Worm (Caenorhabditis elegans) whole organism, late embryonic: ENCODE data around the gene Y97E10AR.8.

Experiments
- C38D4.7 ChIP-seq: fragments of 200-800 bp; sonication (Bioruptor generic); optimal IDR thresholded peaks from 2 replicates; lab custom pipeline; 2018; ENCODE audit warnings: mild to moderate bottlenecking, missing genetic modification characterization, moderate library complexity, missing compliant biosample characterization
- F13H6.1 ChIP-seq: sonication (generic microtip); optimal IDR thresholded peaks from 2 replicates; lab custom pipeline; 2016; ENCODE audit warnings: missing genetic modification characterization, missing compliant biosample characterization
- K09A11.1 ChIP-seq: sonication (generic microtip); optimal IDR thresholded peaks from 2 replicates; lab custom pipeline; 2017; ENCODE audit warnings: antibody characterized with exemption, mild to moderate bottlenecking, missing genetic modification characterization, missing compliant biosample characterization; ENCODE audit not compliant: insufficient read depth
- T23F11.4 ChIP-seq: fragments of 200-800 bp; sonication (Bioruptor generic); optimal IDR thresholded peaks from 2 replicates; lab custom pipeline; 2018; ENCODE audit warnings: mild to moderate bottlenecking, missing genetic modification characterization, missing compliant biosample characterization
- ahr-1 ChIP-seq: sonication (generic microtip); optimal IDR thresholded peaks from 2 replicates; lab custom pipeline; 2016; ENCODE audit warnings: missing genetic modification characterization, missing compliant biosample characterization
- ama-1 ChIP-seq: fragments of 150-350 bp; optimal IDR thresholded peaks from 2 replicates; lab custom pipeline; 2014
- ceh-14 ChIP-seq: sonication (generic microtip); optimal IDR thresholded peaks from 2 replicates; lab custom pipeline; 2016; ENCODE audit warnings: missing genotype, missing genetic modification characterization, missing compliant biosample characterization
- ceh-18 ChIP-seq: sonication (generic microtip); optimal IDR thresholded peaks from 2 replicates; lab custom pipeline; 2016; ENCODE audit warnings: missing genetic modification characterization, missing compliant biosample characterization
- ceh-2 ChIP-seq: sonication (generic microtip); optimal IDR thresholded peaks from 2 replicates; lab custom pipeline; 2016; ENCODE audit warnings: missing genotype, missing genetic modification characterization, missing compliant biosample characterization
- ceh-24 ChIP-seq: sonication (generic microtip); optimal IDR thresholded peaks from 2 replicates; lab custom pipeline; 2016; ENCODE audit warnings: mild to moderate bottlenecking, missing genetic modification characterization, missing compliant biosample characterization
- ceh-30 ChIP-seq: fragments of 150-350 bp; optimal IDR thresholded peaks from 2 replicates; lab custom pipeline; 2014; ENCODE audit warnings: missing biosample characterization, missing genetic modification characterization
- ceh-31 ChIP-seq: sonication (generic microtip); optimal IDR thresholded peaks from 2 replicates; lab custom pipeline; 2016; ENCODE audit warnings: missing genetic modification characterization, missing compliant biosample characterization
- ceh-45 ChIP-seq: fragments of 200-800 bp; sonication (Bioruptor generic); IDR thresholded peaks from 2 replicates; pipeline ENCODE4 v1.3.6; 2022; ENCODE audit warnings: missing genetic modification reagents, missing genetic modification characterization, missing compliant biosample characterization
- ceh-6 ChIP-seq: fragments of 200-800 bp; sonication (Bioruptor generic); optimal IDR thresholded peaks from 2 replicates; lab custom pipeline; 2018; ENCODE audit warnings: mild to moderate bottlenecking, missing genetic modification characterization, missing compliant biosample characterization
- che-1 ChIP-seq: sonication (generic microtip); optimal IDR thresholded peaks from 2 replicates; lab custom pipeline; 2016; ENCODE audit warnings: mild to moderate bottlenecking, missing genetic modification characterization, missing compliant biosample characterization
- dmd-4 ChIP-seq: sonication (generic microtip); optimal IDR thresholded peaks from 2 replicates; lab custom pipeline; 2016; ENCODE audit warnings: borderline replicate concordance, missing genetic modification characterization, missing compliant biosample characterization
- dve-1 ChIP-seq: sonication (generic microtip); optimal IDR thresholded peaks from 2 replicates; lab custom pipeline; 2017; ENCODE audit warnings: antibody characterized with exemption, mild to moderate bottlenecking, missing genetic modification characterization, missing compliant biosample characterization
- elt-4 ChIP-seq: sonication (generic microtip); optimal IDR thresholded peaks from 2 replicates; lab custom pipeline; 2016; ENCODE audit warnings: missing genetic modification characterization, missing compliant biosample characterization
- ets-4 ChIP-seq: sonication (generic microtip); optimal IDR thresholded peaks from 2 replicates; lab custom pipeline; 2016; ENCODE audit warnings: missing genetic modification characterization, missing compliant biosample characterization
- eyg-1 ChIP-seq: sonication (generic microtip); optimal IDR thresholded peaks from 2 replicates; lab custom pipeline; 2016; ENCODE audit warnings: missing genotype, missing genetic modification characterization, missing compliant biosample characterization
- fkh-10 ChIP-seq: fragments of 150-350 bp; optimal IDR thresholded peaks from 2 replicates; lab custom pipeline; 2014; ENCODE audit warnings: missing biosample characterization, missing genetic modification reagents, missing genetic modification characterization
- gmeb-2 ChIP-seq: sonication (generic microtip); optimal IDR thresholded peaks from 2 replicates; lab custom pipeline; 2016; ENCODE audit warnings: missing genetic modification characterization, inconsistent platforms, missing compliant biosample characterization
- hlh-13 ChIP-seq: fragments of 200-800 bp; sonication (Bioruptor generic); optimal IDR thresholded peaks from 2 replicates; lab custom pipeline; 2018; ENCODE audit warnings: mild to moderate bottlenecking, missing genetic modification characterization, missing compliant biosample characterization
- hlh-15 ChIP-seq: sonication (generic microtip); optimal IDR thresholded peaks from 2 replicates; lab custom pipeline; 2016; ENCODE audit warnings: missing genetic modification characterization, missing compliant biosample characterization
- hlh-30 ChIP-seq: sonication (generic microtip); optimal IDR thresholded peaks from 2 replicates; lab custom pipeline; 2017; ENCODE audit warnings: antibody characterized with exemption, missing genetic modification characterization, missing compliant biosample characterization; ENCODE audit not compliant: insufficient read depth
- lim-6 ChIP-seq: sonication (generic microtip); optimal IDR thresholded peaks from 2 replicates; lab custom pipeline; 2016; ENCODE audit warnings: missing genetic modification characterization, missing compliant biosample characterization
- lin-11 ChIP-seq: fragments of 200-800 bp; sonication (Bioruptor generic); optimal IDR thresholded peaks from 2 replicates; lab custom pipeline; 2018; ENCODE audit warnings: mild to moderate bottlenecking, missing genetic modification characterization, missing compliant biosample characterization
- mec-3 ChIP-seq: sonication (generic microtip); optimal IDR thresholded peaks from 2 replicates; lab custom pipeline; 2016; ENCODE audit warnings: borderline replicate concordance, missing genetic modification characterization, missing compliant biosample characterization
- nfya-1 ChIP-seq: sonication (generic microtip); optimal IDR thresholded peaks from 2 replicates; lab custom pipeline; 2017; ENCODE audit warnings: missing genetic modification characterization, mild to moderate bottlenecking, missing compliant biosample characterization, antibody characterized with exemption, moderate library complexity
- nhr-11 ChIP-seq: fragments of 150-350 bp; optimal IDR thresholded peaks from 2 replicates; lab custom pipeline; 2014; ENCODE audit warnings: missing biosample characterization, missing genetic modification characterization
- pag-3 ChIP-seq: sonication (generic microtip); optimal IDR thresholded peaks from 2 replicates; lab custom pipeline; 2016; ENCODE audit warnings: missing compliant biosample characterization, missing genetic modification characterization, borderline replicate concordance
- pat-9 ChIP-seq: fragments of 200-800 bp; sonication (Bioruptor generic); optimal IDR thresholded peaks from 2 replicates; lab custom pipeline; 2018; ENCODE audit warnings: mild to moderate bottlenecking, missing genetic modification characterization, moderate library complexity, missing compliant biosample characterization
- pha-2 ChIP-seq: sonication (generic microtip); optimal IDR thresholded peaks from 2 replicates; lab custom pipeline; 2017; ENCODE audit warnings: mild to moderate bottlenecking, missing genetic modification characterization, missing compliant biosample characterization
- ref-2 ChIP-seq: sonication (generic microtip); optimal IDR thresholded peaks from 2 replicates; lab custom pipeline; 2016; ENCODE audit warnings: missing genetic modification characterization, missing compliant biosample characterization
- rnt-1 ChIP-seq: sonication (generic microtip); optimal IDR thresholded peaks from 2 replicates; lab custom pipeline; 2016; ENCODE audit warnings: missing genetic modification characterization, missing compliant biosample characterization
- sox-2 ChIP-seq: fragments of 200-800 bp; sonication (Bioruptor generic); IDR thresholded peaks from 2 replicates; pipeline ENCODE4 v1.3.6; 2022; ENCODE audit warnings: missing genetic modification reagents, missing genetic modification characterization, missing compliant biosample characterization
- syd-9 ChIP-seq: sonication (generic microtip); optimal IDR thresholded peaks from 2 replicates; lab custom pipeline; 2016; ENCODE audit warnings: mild to moderate bottlenecking, missing genetic modification characterization, moderate library complexity, missing compliant biosample characterization
- tbx-2 ChIP-seq: sonication (generic microtip); optimal IDR thresholded peaks from 2 replicates; lab custom pipeline; 2016; ENCODE audit warnings: missing genetic modification characterization, missing compliant biosample characterization
- tbx-7 ChIP-seq: sonication (generic microtip); optimal IDR thresholded peaks from 2 replicates; lab custom pipeline; 2016; ENCODE audit warnings: missing genotype, missing genetic modification characterization, missing compliant biosample characterization
- ttx-3 ChIP-seq: sonication (generic microtip); optimal IDR thresholded peaks from 2 replicates; lab custom pipeline; 2016; ENCODE audit warnings: missing genetic modification reagents, missing genetic modification characterization, missing compliant biosample characterization
- unc-3 ChIP-seq, 2 experiments: fragments of 200-800 bp in 1 of 2; sonication (Bioruptor generic) in 1 of 2; sonication (generic microtip) in 1 of 2; conservative IDR thresholded peaks in 1 of 2; optimal IDR thresholded peaks in 1 of 2; 2 replicates each; pipeline versions ENCODE4 v1.3.6 to Lab custom; 2016 to 2022; ENCODE audit warnings: missing compliant biosample characterization in 2 of 2, missing genetic modification characterization in 2 of 2, missing genetic modification reagents in 1 of 2
- unc-42 ChIP-seq: sonication (generic microtip); optimal IDR thresholded peaks from 2 replicates; lab custom pipeline; 2016; ENCODE audit warnings: missing genotype, missing genetic modification characterization, missing compliant biosample characterization
- unc-86 ChIP-seq: sonication (generic microtip); optimal IDR thresholded peaks from 2 replicates; lab custom pipeline; 2016; ENCODE audit warnings: missing genetic modification characterization, missing compliant biosample characterization

Gene Y97E10AR.8

ce11 chrV:7995165-7995564, 9.9 kb upstream of the Y97E10AR.8 start:
- TF ChIP-seq sox-2 (GFP tag; lab: Robert Waterston, UW): no peak
- TF ChIP-seq lin-11 (tag; lab: Kevin White, UChicago): no peak
- TF ChIP-seq unc-3 (GFP tag; conservative IDR thresholded peaks at IDR 0.05; lab: Robert Waterston, UW): no peak
- TF ChIP-seq unc-3 (tag; optimal IDR thresholded peaks at IDR 0.05; lab: Kevin White, UChicago): no peak
- no peak for TF ChIP-seq hlh-15 (tag; lab: Kevin White, UChicago)
- TF ChIP-seq unc-86 (tag; lab: Kevin White, UChicago): no peak
- no peak for TF ChIP-seq lim-6 (tag; lab: Kevin White, UChicago)
- no peak for TF ChIP-seq ceh-45 (GFP tag; lab: Robert Waterston, UW)
- no peak for TF ChIP-seq mec-3 (tag; lab: Kevin White, UChicago)
- no peak for TF ChIP-seq elt-4 (tag; lab: Kevin White, UChicago)
- TF ChIP-seq ceh-24 (tag; lab: Kevin White, UChicago): no peak
- no peak for TF ChIP-seq che-1 (tag; lab: Kevin White, UChicago)
- no peak for TF ChIP-seq ceh-30 (tag; lab: Kevin White, UChicago)
- TF ChIP-seq nfya-1 (tag; lab: Kevin White, UChicago): no peak
- TF ChIP-seq hlh-30: no peak
- TF ChIP-seq ama-1 (lab: Kevin White, UChicago): no peak
- TF ChIP-seq ceh-6: no peak
- no peak for TF ChIP-seq ceh-18 (tag; lab: Kevin White, UChicago)
- no peak for TF ChIP-seq C38D4.7 (GFP tag; lab: Kevin White, UChicago)
- TF ChIP-seq dve-1 (tag; lab: Kevin White, UChicago): no peak
- TF ChIP-seq, all 69 proteins: peak for 0

ce11 chrV:7995878-7996277, 9.2 kb upstream of the Y97E10AR.8 start, which contains the start of gene Y97E10AR.2:
Gene Y97E10AR.2, plus strand, starts transcription at chrV:7996178.
- TF ChIP-seq ceh-2: no peak
- TF ChIP-seq ets-4 (tag; lab: Kevin White, UChicago): no peak
- TF ChIP-seq ceh-18 (tag; lab: Kevin White, UChicago): no peak
- no peak for TF ChIP-seq T23F11.4 (GFP tag; lab: Kevin White, UChicago)
- TF ChIP-seq, all 69 proteins: peak for 0

- peak; percentile 92 for TF ChIP-seq hlh-30
- TF ChIP-seq ceh-14 (tag; lab: Kevin White, UChicago): peak; percentile 77
- TF ChIP-seq K09A11.1 (tag; lab: Kevin White, UChicago): peak; percentile 39
- no peak for TF ChIP-seq lim-6 (tag; lab: Kevin White, UChicago)
- no peak for TF ChIP-seq nhr-11 (tag; lab: Kevin White, UChicago)
- no peak for TF ChIP-seq pat-9 (tag; lab: Kevin White, UChicago)
- TF ChIP-seq ceh-45 (GFP tag; lab: Robert Waterston, UW): no peak
- TF ChIP-seq lin-11 (tag; lab: Kevin White, UChicago): no peak
- no peak for TF ChIP-seq T23F11.4 (GFP tag; lab: Kevin White, UChicago)
- no peak for TF ChIP-seq ttx-3
- no peak for TF ChIP-seq fkh-10 (GFP tag; lab: Kevin White, UChicago)
- no peak for TF ChIP-seq unc-86 (tag; lab: Kevin White, UChicago)
- TF ChIP-seq unc-42 (tag; lab: Kevin White, UChicago): peak; percentile 86
- no peak for TF ChIP-seq che-1 (tag; lab: Kevin White, UChicago)
- TF ChIP-seq elt-4 (tag; lab: Kevin White, UChicago): no peak
- no peak for TF ChIP-seq ama-1 (lab: Kevin White, UChicago)
- TF ChIP-seq ref-2 (tag; lab: Kevin White, UChicago): peak; percentile 53
- TF ChIP-seq ets-4 (tag; lab: Kevin White, UChicago): peak; percentile 61
- peak; percentile 73 for TF ChIP-seq syd-9 (tag; lab: Kevin White, UChicago)
- TF ChIP-seq pha-2 (tag; lab: Kevin White, UChicago): no peak
- TF ChIP-seq unc-3 (GFP tag; conservative IDR thresholded peaks at IDR 0.05; lab: Robert Waterston, UW): no peak
- TF ChIP-seq unc-3 (tag; optimal IDR thresholded peaks at IDR 0.05; lab: Kevin White, UChicago): peak; percentile 47
- no peak for TF ChIP-seq mec-3 (tag; lab: Kevin White, UChicago)
- TF ChIP-seq ahr-1 (tag; lab: Kevin White, UChicago): no peak
- no peak for TF ChIP-seq tbx-7
- no peak for TF ChIP-seq hlh-13 (GFP tag; lab: Kevin White, UChicago)
- TF ChIP-seq tbx-2: peak; percentile 74
- TF ChIP-seq gmeb-2 (tag; lab: Kevin White, UChicago): no peak
- TF ChIP-seq pag-3: peak; percentile 3
- TF ChIP-seq ceh-6: no peak
- TF ChIP-seq hlh-15 (tag; lab: Kevin White, UChicago): no peak
- TF ChIP-seq eyg-1 (tag; lab: Kevin White, UChicago): no peak
- peak; percentile 68 for TF ChIP-seq F13H6.1 (tag; lab: Kevin White, UChicago)
- no peak for TF ChIP-seq dmd-4 (tag; lab: Kevin White, UChicago)
- TF ChIP-seq ceh-31: peak; percentile 89
- peak; percentile 34 for TF ChIP-seq ceh-2
- TF ChIP-seq sox-2 (GFP tag; lab: Robert Waterston, UW): no peak
- peak; percentile 58 for TF ChIP-seq rnt-1 (tag; lab: Kevin White, UChicago)
- TF ChIP-seq ceh-18 (tag; lab: Kevin White, UChicago): peak; percentile 98
Observed at ce11 chrV:8000929-8001513, 4.1 kb upstream of the Y97E10AR.8 start, which contains the start of gene Y97E10AR.1. Gene Y97E10AR.1, plus strand, starts transcription at chrV:8001463.
